Fruit fly (Drosophila melanogaster): Measurements from ENCODE around the gene fabp.

Gene fabp

dm6 chr3R:11595523-11595922 lies 28.7 kb upstream of the fabp start (continued):
- TF ChIP-seq HLH3B (GFP tag; IDR thresholded peaks at IDR 0.05) (0 out of 2 replicates have a peak, but pooled peaks have one; percentile 23), CG6272 (GFP tag; IDR thresholded peaks at IDR 0.05) (no peak), CG17328 (GFP tag; IDR thresholded peaks at IDR 0.05) (peak; percentile 20; the same call in 1 of the 2 replicates), kni (GFP tag; optimal IDR thresholded peaks at IDR 0.05) (peak; percentile 11)

- TF ChIP-seq nerfin-2 (GFP tag; IDR thresholded peaks at IDR 0.05; ENCODE audit: partially characterized antibody) (0 out of 2 replicates have a peak, but pooled peaks have one; percentile 41), hbn (GFP tag; IDR thresholded peaks at IDR 0.05; ENCODE audit: partially characterized antibody) (peak; percentile 88), D (optimal IDR thresholded peaks at IDR 0.05) (peak; percentile 56), D (GFP tag; optimal IDR thresholded peaks at IDR 0.05) (no peak), CG42726 (GFP tag; IDR thresholded peaks at IDR 0.05; ENCODE audit: partially characterized antibody) (peak; percentile 89), CG14860 (GFP tag; IDR thresholded peaks at IDR 0.05; ENCODE audit: partially characterized antibody) (peak; percentile 72), Hr78 (GFP tag; optimal IDR thresholded peaks at IDR 0.05) (no peak), Dref (GFP tag; IDR thresholded peaks at IDR 0.05) (peak; percentile 96), BtbVII (GFP tag; optimal IDR thresholded peaks at IDR 0.05) (no peak), zen2 (GFP tag; IDR thresholded peaks at IDR 0.05; ENCODE audit: partially characterized antibody) (peak; percentile 83), tgo (GFP tag; IDR thresholded peaks at IDR 0.05) (no peak), CG8281 (tag; optimal IDR thresholded peaks at IDR 0.05) (no peak), sug (tag; optimal IDR thresholded peaks at IDR 0.05) (no peak), CG3847 (GFP tag; IDR thresholded peaks at IDR 0.05) (peak; percentile 58), CG4617 (GFP tag; optimal IDR thresholded peaks at IDR 0.05; ENCODE audit: borderline replicate concordance) (peak; percentile 72), ato (GFP tag; IDR thresholded peaks at IDR 0.05; ENCODE audit: partially characterized antibody) (peak; percentile 85), CG3163 (GFP tag; optimal IDR thresholded peaks at IDR 0.05) (no peak), CG15011 (GFP tag; optimal IDR thresholded peaks at IDR 0.05) (no peak), HmgZ (tag; optimal IDR thresholded peaks at IDR 0.05) (peak; percentile 31), pho (GFP tag; optimal IDR thresholded peaks at IDR 0.05) (no peak), cato (GFP tag; optimal IDR thresholded peaks at IDR 0.05; ENCODE audit: borderline replicate concordance) (no peak), oc (tag; optimal IDR thresholded peaks at IDR 0.05) (peak; percentile 91), CG33213 (GFP tag; optimal IDR thresholded peaks at IDR 0.05) (no peak), eyg (GFP tag; optimal IDR thresholded peaks at IDR 0.05) (no peak), Hr51 (GFP tag; optimal IDR thresholded peaks at IDR 0.05) (no peak), CG17361 (GFP tag; IDR thresholded peaks at IDR 0.05) (no peak), YL-1 (GFP tag; optimal IDR thresholded peaks at IDR 0.05) (peak; percentile 92), unc-4 (GFP tag; IDR thresholded peaks at IDR 0.05; ENCODE audit: partially characterized antibody) (peak; percentile 90), HLH4C (GFP tag; IDR thresholded peaks at IDR 0.05; ENCODE audit: partially characterized antibody) (peak; percentile 75), inv (GFP tag; IDR thresholded peaks at IDR 0.05; ENCODE audit: partially characterized antibody) (peak; percentile 69), CG8478 (optimal IDR thresholded peaks at IDR 0.05) (no peak), CG9797 (GFP tag; optimal IDR thresholded peaks at IDR 0.05) (peak; percentile 29), vvl (GFP tag; IDR thresholded peaks at IDR 0.05) (peak; percentile 30; the same call in 1 of the 2 replicates), CG6791 (GFP tag; IDR thresholded peaks at IDR 0.05; ENCODE audit: partially characterized antibody) (peak; percentile 96), Rfx (GFP tag; IDR thresholded peaks at IDR 0.05) (no peak), Scr (GFP tag; IDR thresholded peaks at IDR 0.05; ENCODE audit: partially characterized antibody) (peak; percentile 84), bcd (GFP tag; optimal IDR thresholded peaks at IDR 0.05) (peak; percentile 11), MBD-R2 (GFP tag; IDR thresholded peaks at IDR 0.05) (peak; percentile 65), ewg (GFP tag; optimal IDR thresholded peaks at IDR 0.05) (peak; percentile 15), Mad (GFP tag; optimal IDR thresholded peaks at IDR 0.05) (no peak), cg (GFP tag; optimal IDR thresholded peaks at IDR 0.05) (peak; percentile 50), GATAe (GFP tag; conservative IDR thresholded peaks at IDR 0.05) (no peak), CG15514 (GFP tag; optimal IDR thresholded peaks at IDR 0.05) (peak; percentile 57)
Observed at dm6 chr3R:11589764-11590358, 23.0 kb upstream of the fabp start, which contains the start of gene CG6791. CG6791 (minus strand) TSS chr3R:11590146.
